Worm (Caenorhabditis elegans) whole organism, young adult: ENCODE results near the gene fbxa-98.
A peak's percentile ranks its signal among the peaks of the same experiment; 100 is the strongest.

Experiments used
- B0261.1 ChIP-seq: sonication (generic microtip); optimal IDR thresholded peaks from 2 replicates; lab custom pipeline; 2016; ENCODE audit warnings: mild to moderate bottlenecking, missing genetic modification characterization, moderate library complexity, missing compliant biosample characterization
- B0336.3 ChIP-seq: fragments of 200-800 bp; sonication (Bioruptor generic); IDR thresholded peaks from 2 replicates; pipeline ENCODE4 v1.3.6; 2022; ENCODE audit warnings: missing genetic modification characterization, missing compliant biosample characterization
- C06A6.2 ChIP-seq: fragments of 200-800 bp; sonication (Bioruptor generic); conservative IDR thresholded peaks from 2 replicates; pipeline ENCODE4 v1.3.6; 2022; ENCODE audit warnings: missing genetic modification characterization, missing compliant biosample characterization
- D2030.7 ChIP-seq: fragments of 200-800 bp; sonication (Bioruptor generic); IDR thresholded peaks from 2 replicates; pipeline ENCODE4 v1.3.6; 2022; ENCODE audit warnings: missing genetic modification reagents, missing genetic modification characterization, missing compliant biosample characterization
- F23B12.7 ChIP-seq: sonication (generic microtip); optimal IDR thresholded peaks from 2 replicates; lab custom pipeline; 2017; ENCODE audit warnings: missing genetic modification characterization, mild to moderate bottlenecking, missing compliant biosample characterization, antibody characterized with exemption, moderate library complexity; ENCODE audit not compliant: insufficient read depth
- F52B5.7 ChIP-seq: sonication (generic microtip); optimal IDR thresholded peaks from 2 replicates; lab custom pipeline; 2016; ENCODE audit warnings: mild to moderate bottlenecking, missing genetic modification characterization, missing compliant biosample characterization
- Y53F4B.3 ChIP-seq: fragments of 200-800 bp; sonication (Bioruptor generic); IDR thresholded peaks from 2 replicates; pipeline ENCODE4 v1.3.6; 2022; ENCODE audit warnings: missing genetic modification reagents, missing genetic modification characterization, missing compliant biosample characterization
- Y67H2A.10 ChIP-seq: fragments of 200-800 bp; sonication (Bioruptor generic); conservative IDR thresholded peaks from 2 replicates; pipeline ENCODE4 v1.3.6; 2022; ENCODE audit warnings: missing genetic modification reagents, missing genetic modification characterization, missing compliant biosample characterization
- akir-1 ChIP-seq: fragments of 200-800 bp; sonication (Bioruptor generic); optimal IDR thresholded peaks from 2 replicates; lab custom pipeline; 2018; ENCODE audit warnings: mild to moderate bottlenecking, missing genetic modification characterization, moderate library complexity, missing compliant biosample characterization
- ama-1 ChIP-seq, 3 experiments: fragments of 150-350 bp in 1 of 3; sonication (generic microtip) in 2 of 3; optimal IDR thresholded peaks; 2 replicates each; lab custom pipeline; 2014 to 2018; ENCODE audit warnings: missing biosample characterization in 2 of 3, missing genetic modification characterization in 2 of 3, missing genetic modification reagents in 2 of 3
- athp-1 ChIP-seq: sonication (generic microtip); optimal IDR thresholded peaks from 2 replicates; lab custom pipeline; 2017; ENCODE audit warnings: mild to moderate bottlenecking, missing genetic modification characterization, missing compliant biosample characterization
- attf-3 ChIP-seq: fragments of 200-800 bp; sonication (Bioruptor generic); conservative IDR thresholded peaks from 2 replicates; pipeline ENCODE4 v1.3.6; 2022; ENCODE audit warnings: missing genetic modification reagents, missing genetic modification characterization, missing compliant biosample characterization
- attf-5 ChIP-seq: fragments of 200-800 bp; sonication (Bioruptor generic); optimal IDR thresholded peaks from 2 replicates; lab custom pipeline; 2018; ENCODE audit warnings: mild to moderate bottlenecking, missing genetic modification characterization, missing compliant biosample characterization
- attf-6 ChIP-seq: fragments of 200-800 bp; sonication (Bioruptor generic); IDR thresholded peaks from 2 replicates; pipeline ENCODE4 v1.3.6; 2022; ENCODE audit warnings: missing genetic modification reagents, missing genetic modification characterization, missing compliant biosample characterization
- die-1 ChIP-seq: sonication (generic microtip); optimal IDR thresholded peaks from 2 replicates; lab custom pipeline; 2016; ENCODE audit warnings: missing genotype, mild to moderate bottlenecking, missing genetic modification characterization, missing compliant biosample characterization
- dox-1 ChIP-seq: fragments of 200-800 bp; sonication (Bioruptor generic); IDR thresholded peaks from 2 replicates; pipeline ENCODE4 v1.3.6; 2022; ENCODE audit warnings: missing genetic modification reagents, missing genetic modification characterization, missing compliant biosample characterization
- efl-1 ChIP-seq: fragments of 150-350 bp; optimal IDR thresholded peaks from 2 replicates; lab custom pipeline; 2014; ENCODE audit warnings: missing biosample characterization, missing genetic modification reagents, missing genetic modification characterization
- egl-44 ChIP-seq: fragments of 200-800 bp; sonication (Bioruptor generic); IDR thresholded peaks from 2 replicates; pipeline ENCODE4 v1.3.6; 2022; ENCODE audit warnings: missing genetic modification reagents, missing genetic modification characterization, missing compliant biosample characterization
- ekl-4 ChIP-seq: fragments of 200-800 bp; sonication (Bioruptor generic); IDR thresholded peaks from 2 replicates; pipeline ENCODE4 v1.3.6; 2022; ENCODE audit warnings: missing genetic modification reagents, missing genetic modification characterization, missing compliant biosample characterization
- hmg-1.2 ChIP-seq: fragments of 200-800 bp; sonication (Bioruptor generic); IDR thresholded peaks from 2 replicates; pipeline ENCODE4 v1.3.6; 2022; ENCODE audit warnings: missing genetic modification reagents, missing genetic modification characterization, missing compliant biosample characterization
- hrde-1 ChIP-seq: sonication (generic microtip); optimal IDR thresholded peaks from 2 replicates; lab custom pipeline; 2016; ENCODE audit warnings: missing genetic modification characterization, mild to moderate bottlenecking, missing compliant biosample characterization, moderate library complexity, missing genotype, missing genetic modification reagents, borderline replicate concordance
- lin-35 ChIP-seq, 3 experiments: fragments of 150-350 bp in 2 of 3; sonication (generic microtip) in 1 of 3; optimal IDR thresholded peaks; 2 replicates each; lab custom pipeline; 2014 to 2018; ENCODE audit warnings: missing biosample characterization in 3 of 3, missing genetic modification characterization in 3 of 3, missing genetic modification reagents in 3 of 3
- madf-3 ChIP-seq: fragments of 200-800 bp; sonication (Bioruptor generic); IDR thresholded peaks from 2 replicates; pipeline ENCODE4 v1.3.6; 2022; ENCODE audit warnings: missing genetic modification reagents, missing genetic modification characterization, missing compliant biosample characterization
- madf-6 ChIP-seq: fragments of 200-800 bp; sonication (Bioruptor generic); IDR thresholded peaks from 2 replicates; pipeline ENCODE4 v1.3.6; 2022; ENCODE audit warnings: missing genetic modification reagents, missing genetic modification characterization, missing compliant biosample characterization
- nhr-80 ChIP-seq: sonication (generic microtip); optimal IDR thresholded peaks from 2 replicates; lab custom pipeline; 2016; ENCODE audit warnings: missing genetic modification characterization, missing compliant biosample characterization
- pha-4 ChIP-seq: fragments of 150-350 bp; sonication (generic microtip); optimal IDR thresholded peaks from 2 replicates; lab custom pipeline; 2014; ENCODE audit warnings: missing biosample characterization, missing genetic modification reagents, missing genetic modification characterization
- rcor-1 ChIP-seq: fragments of 200-800 bp; sonication (Bioruptor generic); IDR thresholded peaks from 2 replicates; pipeline ENCODE4 v1.3.6; 2022; ENCODE audit warnings: missing genetic modification reagents, missing genetic modification characterization, missing compliant biosample characterization
- repo-1 ChIP-seq: sonication (generic microtip); optimal IDR thresholded peaks from 2 replicates; lab custom pipeline; 2017; ENCODE audit warnings: mild to moderate bottlenecking, missing genetic modification characterization, missing compliant biosample characterization
- snpc-1.1 ChIP-seq: sonication (generic microtip); optimal IDR thresholded peaks from 2 replicates; lab custom pipeline; 2017; ENCODE audit warnings: missing genetic modification characterization, mild to moderate bottlenecking, missing compliant biosample characterization, antibody characterized with exemption, moderate library complexity, missing genotype, missing genetic modification reagents; ENCODE audit not compliant: insufficient read depth
- snpc-1.3 ChIP-seq: sonication (generic microtip); optimal IDR thresholded peaks from 2 replicates; lab custom pipeline; 2017; ENCODE audit warnings: missing genetic modification characterization, mild to moderate bottlenecking, missing compliant biosample characterization, antibody characterized with exemption, moderate library complexity, missing genotype, missing genetic modification reagents; ENCODE audit not compliant: insufficient read depth
- snpc-4 ChIP-seq, 5 experiments: fragments of 150-350 bp in 1 of 5; sonication (generic microtip) in 4 of 5; optimal IDR thresholded peaks; 2 replicates each; lab custom pipeline; 2014 to 2018; ENCODE audit warnings: missing genetic modification characterization in 5 of 5, missing biosample characterization in 3 of 5, antibody characterized with exemption in 2 of 5, mild to moderate bottlenecking in 2 of 5, missing compliant biosample characterization in 2 of 5, missing genotype in 2 of 5, moderate library complexity in 2 of 5, missing genetic modification reagents in 1 of 5
- tbp1 ChIP-seq: fragments of 200-800 bp; sonication (Bioruptor generic); optimal IDR thresholded peaks from 2 replicates; lab custom pipeline; 2018; ENCODE audit warnings: mild to moderate bottlenecking, missing genetic modification characterization, missing compliant biosample characterization
- tbx-9 ChIP-seq: sonication (generic microtip); optimal IDR thresholded peaks from 2 replicates; lab custom pipeline; 2016; ENCODE audit warnings: borderline replicate concordance, missing genetic modification characterization, inconsistent platforms, missing compliant biosample characterization
- unc-62 ChIP-seq: fragments of 150-350 bp; optimal IDR thresholded peaks from 2 replicates; lab custom pipeline; 2014; ENCODE audit warnings: missing biosample characterization, missing genetic modification reagents, missing genetic modification characterization
- xnd-1 ChIP-seq: sonication (generic microtip); optimal IDR thresholded peaks from 2 replicates; lab custom pipeline; 2016; ENCODE audit warnings: missing genotype, missing genetic modification reagents, missing genetic modification characterization, missing compliant biosample characterization
- ztf-22 ChIP-seq: fragments of 200-800 bp; sonication (Bioruptor generic); optimal IDR thresholded peaks from 2 replicates; lab custom pipeline; 2018; ENCODE audit warnings: mild to moderate bottlenecking, missing genetic modification characterization, moderate library complexity, missing compliant biosample characterization
- ztf-6 ChIP-seq: fragments of 200-800 bp; sonication (Bioruptor generic); IDR thresholded peaks from 2 replicates; pipeline ENCODE4 v1.3.6; 2022; ENCODE audit warnings: missing genetic modification reagents, missing genetic modification characterization, missing compliant biosample characterization

fbxa-98 gene

ce11 chrIV:13601973-13602669 lies 31.1 kb upstream of the fbxa-98 start, which contains the start of gene Y45F10B.59 (continued):
- TF ChIP-seq rcor-1 (GFP tag; lab: Robert Waterston, UW) (0 out of 2 replicates have a peak, but pooled peaks have one; percentile 16), attf-6 (GFP tag; lab: Robert Waterston, UW) (peak; percentile 94)

- TF ChIP-seq die-1 (tag; lab: Kevin White, UChicago) = no peak
- no peak for TF ChIP-seq unc-62
- no peak for TF ChIP-seq attf-6 (GFP tag; lab: Robert Waterston, UW)
- peak; percentile 26 for TF ChIP-seq nhr-80 (tag; lab: Kevin White, UChicago)
Measured at ce11 chrIV:13609755-13610154, 23.5 kb upstream of the fbxa-98 start, which contains the start of gene C08F11.13. Gene C08F11.13, minus strand, starts transcription at chrIV:13609892.

ce11 chrIV:13619203-13619602 lies 14.0 kb upstream of the fbxa-98 start, which contains the start of gene C08F11.3:
Gene C08F11.3, plus strand, starts transcription at chrIV:13619503.
- TF ChIP-seq madf-3 (no peak), Y67H2A.10 (GFP tag; lab: Robert Waterston, UW) (no peak)

ce11 chrIV:13623533-13623932 lies 9.7 kb upstream of the fbxa-98 start, which contains the start of gene C08F11.1:
Gene C08F11.1, plus strand, starts transcription at chrIV:13623833.
- TF ChIP-seq dox-1 (GFP tag; lab: Robert Waterston, UW) (no peak), snpc-1.3 (tag; lab: Kevin White, UChicago) (no peak), snpc-4 (GFP tag; optimal IDR thresholded peaks at IDR 0.05; lab: Kevin White, UChicago) (no peak), snpc-4 (tag; optimal IDR thresholded peaks at IDR 0.05; lab: Kevin White, UChicago) (peak in 1 of 4 experiments; percentile 29)

ce11 chrIV:13626469-13626868 lies 6.7 kb upstream of the fbxa-98 start, which contains the start of gene sru-21:
Gene sru-21, plus strand, starts transcription at chrIV:13626769.
- TF ChIP-seq F23B12.7 (tag; lab: Kevin White, UChicago) = no peak
- no peak for TF ChIP-seq madf-6 (GFP tag; lab: Robert Waterston, UW)
- TF ChIP-seq lin-35 (GFP tag; optimal IDR thresholded peaks at IDR 0.05; lab: Kevin White, UChicago) = no peak
- TF ChIP-seq ztf-6 (GFP tag; lab: Robert Waterston, UW) = no peak
- TF ChIP-seq B0261.1 (tag; lab: Kevin White, UChicago) = no peak
- TF ChIP-seq tbx-9 (tag; lab: Kevin White, UChicago) = no peak
- no peak for TF ChIP-seq C06A6.2 (GFP tag; lab: Robert Waterston, UW)
- no peak for TF ChIP-seq xnd-1 (tag; lab: Kevin White, UChicago)
- no peak for TF ChIP-seq D2030.7 (GFP tag; lab: Robert Waterston, UW)
- no peak for TF ChIP-seq ztf-22 (GFP tag; lab: Kevin White, UChicago)
- no peak for TF ChIP-seq athp-1
- TF ChIP-seq hmg-1.2 (GFP tag; lab: Robert Waterston, UW) = no peak
- no peak for TF ChIP-seq egl-44 (GFP tag; lab: Robert Waterston, UW)
- no peak for TF ChIP-seq attf-3 (GFP tag; lab: Robert Waterston, UW)
- TF ChIP-seq ama-1 (optimal IDR thresholded peaks at IDR 0.05; lab: Kevin White, UChicago) = no peak
- no peak for TF ChIP-seq ama-1 (GFP tag; optimal IDR thresholded peaks at IDR 0.05; lab: Kevin White, UChicago)
- no peak for TF ChIP-seq hrde-1

- TF ChIP-seq B0336.3 (GFP tag; lab: Robert Waterston, UW) = no peak
- no peak for TF ChIP-seq F52B5.7 (tag; lab: Kevin White, UChicago)
- no peak for TF ChIP-seq akir-1
- TF ChIP-seq egl-44 (GFP tag; lab: Robert Waterston, UW) = no peak
- no peak for TF ChIP-seq repo-1 (tag; lab: Kevin White, UChicago)
- no peak for TF ChIP-seq ekl-4 (GFP tag; lab: Robert Waterston, UW)
- TF ChIP-seq Y53F4B.3 (GFP tag; lab: Robert Waterston, UW) = no peak
- TF ChIP-seq F23B12.7 (tag; lab: Kevin White, UChicago) = no peak
- no peak for TF ChIP-seq efl-1 (GFP tag; lab: Kevin White, UChicago)
- TF ChIP-seq tbp1 (GFP tag; lab: Kevin White, UChicago) = no peak
- TF ChIP-seq snpc-1.1 (tag; lab: Kevin White, UChicago) = no peak
- TF ChIP-seq pha-4 (tag; lab: Kevin White, UChicago) = no peak
- no peak for TF ChIP-seq attf-5 (GFP tag; lab: Kevin White, UChicago)
Measured at ce11 chrIV:13632613-13633012, 594 bp upstream of the fbxa-98 start.
